Fruit fly (Drosophila melanogaster) whole organism, embryonic: ENCODE measurements around the gene CG5608.

ENCODE experiments used
- Aef1 ChIP-seq: fragments of 200-800 bp; sonication (Bioruptor generic); IDR thresholded peaks from 3 replicates; pipeline ENCODE4 v1.3.6; 2022; ENCODE audit warnings: missing biosample characterization, missing genetic modification characterization
- CG11695 ChIP-seq: fragments of 200-800 bp; sonication (Bioruptor generic); IDR thresholded peaks from 3 replicates; pipeline ENCODE4 v1.3.6; 2022; ENCODE audit warnings: missing biosample characterization, missing genetic modification characterization
- CG13287 ChIP-seq: fragments of 200-800 bp; sonication (Bioruptor generic); IDR thresholded peaks from 2 replicates; pipeline ENCODE4 v1.3.6; 2022; ENCODE audit warnings: missing biosample characterization, missing genetic modification characterization; ENCODE audit not compliant: partially characterized antibody
- CG13424 ChIP-seq: fragments of 200-800 bp; sonication (Bioruptor generic); optimal IDR thresholded peaks from 2 replicates; lab custom pipeline; 2019; ENCODE audit warnings: missing biosample characterization, mild to moderate bottlenecking, missing genetic modification characterization, moderate library complexity
- CG15514 ChIP-seq: fragments of 200-800 bp; sonication (Bioruptor generic); optimal IDR thresholded peaks from 3 replicates; lab custom pipeline; 2017; ENCODE audit warnings: missing biosample characterization, missing genetic modification characterization, mild to moderate bottlenecking, moderate library complexity, missing genetic modification reagents
- CG17328 ChIP-seq: fragments of 200-800 bp; sonication (Bioruptor generic); IDR thresholded peaks from 2 replicates; pipeline ENCODE4 v1.3.6; 2022; ENCODE audit warnings: missing biosample characterization, missing genetic modification characterization
- CG17612 ChIP-seq: fragments of 200-800 bp; sonication (Bioruptor generic); IDR thresholded peaks from 2 replicates; pipeline ENCODE4 v1.3.6; 2022; ENCODE audit warnings: missing biosample characterization, missing genetic modification characterization
- CG2712 ChIP-seq: fragments of 200-800 bp; optimal IDR thresholded peaks from 3 replicates; lab custom pipeline; 2019; ENCODE audit warnings: missing biosample characterization, mild to moderate bottlenecking, missing genetic modification characterization, moderate library complexity
- CG2889 ChIP-seq: fragments of 200-800 bp; sonication (Bioruptor generic); IDR thresholded peaks from 3 replicates; pipeline ENCODE4 v1.3.6; 2022; ENCODE audit warnings: missing biosample characterization, missing genetic modification characterization
- CG4854 ChIP-seq: fragments of 200-800 bp; sonication (Bioruptor generic); optimal IDR thresholded peaks from 2 replicates; lab custom pipeline; 2016; ENCODE audit warnings: missing biosample characterization, missing genetic modification characterization, inconsistent platforms
- CG6254 ChIP-seq: fragments of 200-800 bp; sonication (Bioruptor generic); optimal IDR thresholded peaks from 3 replicates; lab custom pipeline; 2017; ENCODE audit warnings: mild to moderate bottlenecking, missing biosample characterization, missing genetic modification reagents, missing genetic modification characterization
- CG6272 ChIP-seq: fragments of 200-800 bp; sonication (Bioruptor generic); IDR thresholded peaks from 2 replicates; pipeline ENCODE4 v1.3.6; 2022; ENCODE audit warnings: missing biosample characterization, missing genetic modification characterization
- CG6689 ChIP-seq: fragments of 200-800 bp; sonication (Bioruptor generic); IDR thresholded peaks from 2 replicates; pipeline ENCODE4 v1.3.6; 2022; ENCODE audit warnings: missing biosample characterization, missing genetic modification characterization
- CG7987 ChIP-seq: fragments of 200-800 bp; sonication (Bioruptor generic); optimal IDR thresholded peaks from 2 replicates; lab custom pipeline; 2018; ENCODE audit warnings: missing biosample characterization, mild to moderate bottlenecking, missing genetic modification characterization, moderate library complexity
- Deaf1 ChIP-seq: fragments of 200-800 bp; optimal IDR thresholded peaks from 3 replicates; lab custom pipeline; 2019; ENCODE audit warnings: missing biosample characterization, mild to moderate bottlenecking, missing genetic modification characterization, moderate library complexity
- ERR ChIP-seq: fragments of 200-800 bp; sonication (Bioruptor generic); optimal IDR thresholded peaks from 2 replicates; lab custom pipeline; 2016; ENCODE audit warnings: missing biosample characterization, missing genetic modification characterization
- Ets97D ChIP-seq: fragments of 200-800 bp; sonication (Bioruptor generic); optimal IDR thresholded peaks from 3 replicates; lab custom pipeline; 2016; ENCODE audit warnings: missing biosample characterization, missing genetic modification characterization
- H15 ChIP-seq: fragments of 200-800 bp; sonication (Bioruptor generic); IDR thresholded peaks from 3 replicates; pipeline ENCODE4 v1.3.6; 2022; ENCODE audit warnings: missing biosample characterization, missing genetic modification characterization
- Hsf ChIP-seq: fragments of 200-800 bp; sonication (Bioruptor generic); optimal IDR thresholded peaks from 3 replicates; lab custom pipeline; 2016; ENCODE audit warnings: missing biosample characterization, missing genetic modification characterization
- Lpt ChIP-seq: fragments of >200 bp; optimal IDR thresholded peaks from 2 replicates; lab custom pipeline; 2018; ENCODE audit warnings: missing biosample characterization, missing genetic modification characterization
- Myb ChIP-seq: fragments of 200-800 bp; sonication (Bioruptor generic); optimal IDR thresholded peaks from 2 replicates; lab custom pipeline; 2016; ENCODE audit warnings: missing biosample characterization, missing genetic modification characterization
- Optix ChIP-seq: fragments of 200-800 bp; sonication (Bioruptor generic); IDR thresholded peaks from 3 replicates; pipeline ENCODE4 v1.3.6; 2022; ENCODE audit warnings: missing biosample characterization, missing genetic modification characterization
- Usf ChIP-seq: fragments of 200-800 bp; sonication (Bioruptor generic); optimal IDR thresholded peaks from 2 replicates; lab custom pipeline; 2017; ENCODE audit warnings: missing genotype, missing biosample characterization, missing genetic modification characterization
- Xrp1 ChIP-seq: fragments of 200-800 bp; sonication (Bioruptor generic); IDR thresholded peaks from 2 replicates; pipeline ENCODE4 v1.3.6; 2022; ENCODE audit warnings: missing biosample characterization, missing genetic modification characterization
- ab ChIP-seq: fragments of 200-800 bp; sonication (Bioruptor generic); optimal IDR thresholded peaks from 2 replicates; lab custom pipeline; 2016; ENCODE audit warnings: missing biosample characterization, missing genetic modification characterization
- al ChIP-seq: fragments of 200-800 bp; sonication (Bioruptor generic); IDR thresholded peaks from 2 replicates; pipeline ENCODE4 v1.3.6; 2022; ENCODE audit warnings: missing biosample characterization, missing genetic modification characterization
- amos ChIP-seq: fragments of 200-800 bp; sonication (Bioruptor generic); IDR thresholded peaks from 2 replicates; pipeline ENCODE4 v1.3.6; 2022; ENCODE audit warnings: missing biosample characterization, missing genetic modification characterization; ENCODE audit not compliant: partially characterized antibody
- ara ChIP-seq: fragments of 200-800 bp; sonication (Bioruptor generic); IDR thresholded peaks from 2 replicates; pipeline ENCODE4 v1.3.6; 2022; ENCODE audit warnings: missing biosample characterization, missing genetic modification characterization
- ash1 ChIP-seq: fragments of 200-800 bp; sonication (Bioruptor generic); optimal IDR thresholded peaks from 2 replicates; lab custom pipeline; 2018; ENCODE audit warnings: missing biosample characterization, mild to moderate bottlenecking, missing genetic modification characterization
- caup ChIP-seq: fragments of 200-800 bp; sonication (Bioruptor generic); optimal IDR thresholded peaks from 3 replicates; lab custom pipeline; 2017; ENCODE audit warnings: missing biosample characterization, mild to moderate bottlenecking, missing genetic modification characterization, moderate library complexity; ENCODE audit not compliant: severe bottlenecking
- cg ChIP-seq: fragments of 200-800 bp; sonication (Bioruptor generic); optimal IDR thresholded peaks from 3 replicates; lab custom pipeline; 2019; ENCODE audit warnings: missing biosample characterization, mild to moderate bottlenecking, missing genetic modification characterization, moderate library complexity
- ci ChIP-seq: fragments of 200-800 bp; sonication (Bioruptor generic); IDR thresholded peaks from 3 replicates; pipeline ENCODE4 v1.3.6; 2022; ENCODE audit warnings: missing biosample characterization, missing genetic modification characterization
- crp ChIP-seq, 2 experiments: fragments of 200-800 bp; sonication (Bioruptor generic); optimal IDR thresholded peaks; 2 replicates in 1 of 2; 3 replicates in 1 of 2; lab custom pipeline; 2017; ENCODE audit warnings: missing biosample characterization in 2 of 2, missing genetic modification characterization in 2 of 2, mild to moderate bottlenecking in 1 of 2, moderate library complexity in 1 of 2
- ewg ChIP-seq: fragments of 200-800 bp; sonication (Bioruptor generic); optimal IDR thresholded peaks from 3 replicates; lab custom pipeline; 2017; ENCODE audit warnings: mild to moderate bottlenecking, missing biosample characterization, missing genetic modification reagents, missing genetic modification characterization
- fd102C ChIP-seq: fragments of 200-800 bp; sonication (Bioruptor generic); optimal IDR thresholded peaks from 2 replicates; lab custom pipeline; 2018; ENCODE audit warnings: missing biosample characterization, mild to moderate bottlenecking, missing genetic modification characterization, moderate library complexity
- grn ChIP-seq: fragments of 200-800 bp; sonication (Bioruptor generic); optimal IDR thresholded peaks from 3 replicates; lab custom pipeline; 2017; ENCODE audit warnings: missing biosample characterization, missing genetic modification characterization
- ind ChIP-seq: fragments of 200-800 bp; sonication (Bioruptor generic); optimal IDR thresholded peaks from 3 replicates; lab custom pipeline; 2016; ENCODE audit warnings: missing biosample characterization, missing genetic modification characterization
- klu ChIP-seq: fragments of 200-800 bp; sonication (Bioruptor generic); IDR thresholded peaks from 2 replicates; pipeline ENCODE4 v1.3.6; 2022; ENCODE audit warnings: missing biosample characterization, missing genetic modification characterization
- lola ChIP-seq, 3 experiments: fragments of >200 bp in 2 of 3; fragments of 200-800 bp in 1 of 3; sonication (Bioruptor generic) in 1 of 3; optimal IDR thresholded peaks; 2 replicates each; lab custom pipeline; 2017 to 2019; ENCODE audit warnings: missing biosample characterization in 3 of 3, missing genetic modification characterization in 3 of 3, mild to moderate bottlenecking in 1 of 3, moderate library complexity in 1 of 3
- lov ChIP-seq, 2 experiments: fragments of 200-800 bp in 1 of 2; fragments of >200 bp in 1 of 2; sonication (Bioruptor generic) in 1 of 2; IDR thresholded peaks in 1 of 2; optimal IDR thresholded peaks in 1 of 2; 2 replicates in 1 of 2; 3 replicates in 1 of 2; pipeline versions ENCODE4 v1.3.6 to Lab custom; 2017 to 2022; ENCODE audit warnings: missing biosample characterization in 1 of 2, missing genetic modification characterization in 1 of 2
- maf-S ChIP-seq: fragments of 200-800 bp; sonication (Bioruptor generic); optimal IDR thresholded peaks from 2 replicates; lab custom pipeline; 2016; ENCODE audit warnings: missing biosample characterization, missing genetic modification characterization
- phol ChIP-seq: fragments of 200-800 bp; sonication (Bioruptor generic); optimal IDR thresholded peaks from 3 replicates; lab custom pipeline; 2018; ENCODE audit warnings: missing biosample characterization, mild to moderate bottlenecking, missing genetic modification characterization, moderate library complexity
- pros ChIP-seq: fragments of 200-800 bp; sonication (Bioruptor generic); optimal IDR thresholded peaks from 3 replicates; lab custom pipeline; 2019; ENCODE audit warnings: missing biosample characterization, mild to moderate bottlenecking, missing genetic modification characterization, moderate library complexity
- ranshi ChIP-seq: fragments of 200-800 bp; sonication (Bioruptor generic); IDR thresholded peaks from 2 replicates; pipeline ENCODE4 v1.3.6; 2022; ENCODE audit warnings: missing biosample characterization, missing genetic modification characterization
- sima ChIP-seq: fragments of 200-800 bp; sonication (Bioruptor generic); optimal IDR thresholded peaks from 2 replicates; lab custom pipeline; 2016; ENCODE audit warnings: missing biosample characterization, missing genetic modification characterization
- slbo ChIP-seq: fragments of 200-800 bp; sonication (Bioruptor generic); IDR thresholded peaks from 2 replicates; pipeline ENCODE4 v1.3.6; 2022; ENCODE audit warnings: missing biosample characterization, missing genetic modification characterization
- so ChIP-seq: fragments of 200-800 bp; sonication (Bioruptor generic); IDR thresholded peaks from 3 replicates; pipeline ENCODE4 v1.3.6; 2022; ENCODE audit warnings: missing biosample characterization, missing genetic modification characterization
- tap ChIP-seq: fragments of 200-800 bp; optimal IDR thresholded peaks from 3 replicates; lab custom pipeline; 2019; ENCODE audit warnings: missing biosample characterization, mild to moderate bottlenecking, missing genetic modification characterization, moderate library complexity
- unc-4 ChIP-seq: fragments of 200-800 bp; sonication (Bioruptor generic); IDR thresholded peaks from 2 replicates; pipeline ENCODE4 v1.3.6; 2022; ENCODE audit warnings: missing biosample characterization, missing genetic modification characterization; ENCODE audit not compliant: partially characterized antibody
- yki ChIP-seq: fragments of >200 bp; optimal IDR thresholded peaks from 3 replicates; lab custom pipeline; 2018
- zfh2 ChIP-seq: fragments of 200-800 bp; sonication (Bioruptor generic); optimal IDR thresholded peaks from 2 replicates; lab custom pipeline; 2016; ENCODE audit warnings: missing biosample characterization, missing genetic modification characterization

Gene CG5608

DNA sequence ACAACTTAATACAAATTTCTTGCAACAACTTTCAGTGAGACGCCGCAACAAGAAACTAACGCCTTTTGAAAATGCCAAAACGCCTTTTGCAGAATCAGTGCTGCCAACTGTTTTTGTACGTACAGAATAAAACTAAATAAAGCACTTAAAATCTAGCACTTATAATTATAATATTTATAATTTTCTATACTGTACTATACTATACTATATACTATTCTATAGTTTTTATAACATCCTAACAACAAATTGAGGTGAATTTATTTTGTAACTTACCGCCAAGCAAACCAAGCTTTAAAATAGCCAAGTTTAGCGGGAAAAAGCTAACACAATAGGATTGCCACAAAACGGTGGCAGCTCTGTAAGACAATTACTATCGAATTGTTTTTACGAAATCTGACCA is 31.3 kb downstream of the CG5608 start, which contains the start of the genes Aos1 and Srlp (continued):
- TF ChIP-seq fd102C: no peak
- no peak for TF ChIP-seq CG17612
- no peak for TF ChIP-seq caup (GFP tag; lab: Kevin White, UChicago)
- TF ChIP-seq maf-S (GFP tag; lab: Kevin White, UChicago): no peak
- TF ChIP-seq CG13424 (tag; lab: Kevin White, UChicago): peak; percentile 73
- TF ChIP-seq Aef1 (GFP tag; lab: Robert Waterston, UW): no peak
- peak; percentile 56 for TF ChIP-seq ind (GFP tag; lab: Kevin White, UChicago)
- no peak for TF ChIP-seq ci (GFP tag; lab: Robert Waterston, UW)
- no peak for TF ChIP-seq yki (lab: Kevin White, UChicago)
- no peak for TF ChIP-seq Lpt (GFP tag; lab: Kevin White, UChicago)
- TF ChIP-seq CG17328 (GFP tag; lab: Robert Waterston, UW): 0 out of 2 replicates have a peak, but pooled peaks have one; percentile 30
- no peak for TF ChIP-seq ara (GFP tag; lab: Robert Waterston, UW)
- TF ChIP-seq CG6689 (GFP tag; lab: Robert Waterston, UW): no peak
- peak; percentile 1 for TF ChIP-seq ewg (GFP tag; lab: Kevin White, UChicago)
- TF ChIP-seq Xrp1 (GFP tag; lab: Robert Waterston, UW): peak; percentile 31; the same call in 1 of the 2 replicates
- no peak for TF ChIP-seq CG7987 (GFP tag; lab: Kevin White, UChicago)
- peak in 1 of 3 experiments; percentile 56 for TF ChIP-seq lola (GFP tag; optimal IDR thresholded peaks at IDR 0.05; lab: Kevin White, UChicago)
- no peak for TF ChIP-seq ranshi (GFP tag; lab: Robert Waterston, UW)
- peak; percentile 80 for TF ChIP-seq phol
- no peak for TF ChIP-seq Optix (GFP tag; lab: Robert Waterston, UW)
- no peak for TF ChIP-seq CG2889 (GFP tag; lab: Robert Waterston, UW)
- TF ChIP-seq sima (GFP tag; lab: Kevin White, UChicago): no peak
- TF ChIP-seq CG2712 (tag; lab: Kevin White, UChicago): peak; percentile 76
- no peak for TF ChIP-seq so (GFP tag; lab: Robert Waterston, UW)
- peak; percentile 43 for TF ChIP-seq al (GFP tag; lab: Robert Waterston, UW)
- no peak for TF ChIP-seq H15 (GFP tag; lab: Robert Waterston, UW)
- 0 out of 2 replicates have a peak, but pooled peaks have one; percentile 40 for TF ChIP-seq slbo
- TF ChIP-seq Myb: no peak
- TF ChIP-seq ab (GFP tag; lab: Kevin White, UChicago): no peak
- TF ChIP-seq CG6272 (GFP tag; lab: Robert Waterston, UW): no peak
- no peak for TF ChIP-seq Hsf (GFP tag; lab: Kevin White, UChicago)
- TF ChIP-seq lov (optimal IDR thresholded peaks at IDR 0.05; lab: Kevin White, UChicago): no peak
- TF ChIP-seq lov (GFP tag; IDR thresholded peaks at IDR 0.05; lab: Robert Waterston, UW): no peak
- TF ChIP-seq Deaf1: no peak
- TF ChIP-seq unc-4 (GFP tag; lab: Robert Waterston, UW): peak; percentile 43; the same call in 1 of the 2 replicates
- TF ChIP-seq ERR (GFP tag; lab: Kevin White, UChicago): no peak
- TF ChIP-seq CG4854: no peak
- no peak for TF ChIP-seq cg (GFP tag; lab: Kevin White, UChicago)
- TF ChIP-seq CG15514: peak; percentile 58
- no peak for TF ChIP-seq klu (GFP tag; lab: Robert Waterston, UW)
- no peak for TF ChIP-seq CG6254
- peak; percentile 35; the same call in 1 of the 2 replicates for TF ChIP-seq CG13287 (GFP tag; lab: Robert Waterston, UW)
- TF ChIP-seq amos: peak; percentile 12; the same call in 1 of the 2 replicates
- no peak for TF ChIP-seq pros (GFP tag; lab: Kevin White, UChicago)
- no peak for TF ChIP-seq crp (GFP tag; optimal IDR thresholded peaks at IDR 0.05; lab: Kevin White, UChicago)
- peak; percentile 9 for TF ChIP-seq Usf (GFP tag; lab: Kevin White, UChicago)
- TF ChIP-seq zfh2: peak; percentile 18
- TF ChIP-seq grn: no peak
- no peak for TF ChIP-seq ash1 (GFP tag; lab: Kevin White, UChicago)
- no peak for TF ChIP-seq CG11695 (GFP tag; lab: Robert Waterston, UW)
- no peak for TF ChIP-seq Ets97D
- no peak for TF ChIP-seq tap (tag; lab: Kevin White, UChicago)
